Fruit fly (Drosophila melanogaster) whole organism, embryonic: Measurements from ENCODE around the gene CG10598.

Experiments used
- Antp ChIP-seq: fragments of 200-800 bp; sonication (Bioruptor generic); optimal IDR thresholded peaks from 3 replicates; lab custom pipeline; 2016; ENCODE audit warnings: missing biosample characterization, missing genetic modification characterization
- Atf3 ChIP-seq: fragments of 200-800 bp; sonication (Bioruptor generic); optimal IDR thresholded peaks from 3 replicates; lab custom pipeline; 2016; ENCODE audit warnings: missing biosample characterization, missing genetic modification characterization
- CG11695 ChIP-seq: fragments of 200-800 bp; sonication (Bioruptor generic); IDR thresholded peaks from 3 replicates; pipeline ENCODE4 v1.3.6; 2022; ENCODE audit warnings: missing biosample characterization, missing genetic modification characterization
- CG12942 ChIP-seq: fragments of 200-800 bp; sonication (Bioruptor generic); optimal IDR thresholded peaks from 3 replicates; lab custom pipeline; 2016; ENCODE audit warnings: missing biosample characterization, missing genetic modification characterization
- CG14014 ChIP-seq: fragments of 200-800 bp; sonication (Bioruptor generic); IDR thresholded peaks from 2 replicates; pipeline ENCODE4 v1.3.6; 2022; ENCODE audit warnings: missing biosample characterization, missing genetic modification characterization
- CG14710 ChIP-seq: fragments of 200-800 bp; sonication (Bioruptor generic); optimal IDR thresholded peaks from 3 replicates; lab custom pipeline; 2019; ENCODE audit warnings: missing biosample characterization, mild to moderate bottlenecking, missing genetic modification characterization, moderate library complexity
- CG17328 ChIP-seq: fragments of 200-800 bp; sonication (Bioruptor generic); IDR thresholded peaks from 2 replicates; pipeline ENCODE4 v1.3.6; 2022; ENCODE audit warnings: missing biosample characterization, missing genetic modification characterization
- CG17802 ChIP-seq: fragments of 200-800 bp; sonication (Bioruptor generic); optimal IDR thresholded peaks from 2 replicates; lab custom pipeline; 2018; ENCODE audit warnings: missing biosample characterization, mild to moderate bottlenecking, missing genetic modification characterization, moderate library complexity
- CG2199 ChIP-seq: fragments of 200-800 bp; sonication (Bioruptor generic); IDR thresholded peaks from 3 replicates; pipeline ENCODE4 v1.3.6; 2022; ENCODE audit warnings: missing biosample characterization, missing genetic modification characterization
- CG30403 ChIP-seq: fragments of 200-800 bp; sonication (Bioruptor generic); optimal IDR thresholded peaks from 3 replicates; lab custom pipeline; 2016; ENCODE audit warnings: missing biosample characterization, missing genetic modification characterization
- CG3847 ChIP-seq: fragments of 200-800 bp; sonication (Bioruptor generic); IDR thresholded peaks from 2 replicates; pipeline ENCODE4 v1.3.6; 2022; ENCODE audit warnings: missing biosample characterization, missing genetic modification characterization
- CG6813 ChIP-seq: fragments of 200-800 bp; sonication (Bioruptor generic); optimal IDR thresholded peaks from 2 replicates; lab custom pipeline; 2017; ENCODE audit warnings: missing biosample characterization, missing genetic modification characterization, mild to moderate bottlenecking, moderate library complexity, missing genetic modification reagents
- CG8765 ChIP-seq: fragments of 200-800 bp; sonication (Bioruptor generic); IDR thresholded peaks from 2 replicates; pipeline ENCODE4 v1.3.6; 2022; ENCODE audit warnings: missing biosample characterization, missing genetic modification characterization
- CG9215 ChIP-seq: fragments of 200-800 bp; sonication (Bioruptor generic); IDR thresholded peaks from 2 replicates; pipeline ENCODE4 v1.3.6; 2022; ENCODE audit warnings: missing biosample characterization, missing genetic modification characterization
- CG9437 ChIP-seq: fragments of 200-800 bp; sonication (Bioruptor generic); optimal IDR thresholded peaks from 2 replicates; lab custom pipeline; 2018; ENCODE audit warnings: missing biosample characterization, mild to moderate bottlenecking, missing genetic modification characterization
- CG9797 ChIP-seq: fragments of 200-800 bp; sonication (Bioruptor generic); optimal IDR thresholded peaks from 3 replicates; lab custom pipeline; 2018; ENCODE audit warnings: missing biosample characterization, mild to moderate bottlenecking, missing genetic modification characterization
- CTCF ChIP-seq: fragments of 200-800 bp; sonication (Bioruptor generic); optimal IDR thresholded peaks from 2 replicates; lab custom pipeline; 2017; ENCODE audit warnings: missing biosample characterization, mild to moderate bottlenecking, missing genetic modification characterization, moderate library complexity
- Elba2 ChIP-seq: fragments of 200-800 bp; sonication (Bioruptor generic); optimal IDR thresholded peaks from 3 replicates; lab custom pipeline; 2016; ENCODE audit warnings: missing biosample characterization, missing genetic modification characterization
- GATAe ChIP-seq: fragments of 200-800 bp; sonication (Bioruptor generic); conservative IDR thresholded peaks from 2 replicates; pipeline ENCODE4 v1.3.6; 2022; ENCODE audit warnings: missing biosample characterization, missing genetic modification characterization
- HHEX ChIP-seq: fragments of 200-800 bp; sonication (Bioruptor generic); optimal IDR thresholded peaks from 3 replicates; lab custom pipeline; 2017; ENCODE audit warnings: missing biosample characterization, mild to moderate bottlenecking, missing genetic modification characterization, missing genetic modification reagents
- Hsf ChIP-seq: fragments of 200-800 bp; sonication (Bioruptor generic); optimal IDR thresholded peaks from 3 replicates; lab custom pipeline; 2016; ENCODE audit warnings: missing biosample characterization, missing genetic modification characterization
- Lhr ChIP-seq: fragments of 200-800 bp; sonication (Bioruptor generic); optimal IDR thresholded peaks from 3 replicates; lab custom pipeline; 2017; ENCODE audit warnings: mild to moderate bottlenecking, missing biosample characterization, missing genetic modification reagents, missing genetic modification characterization
- Lpt ChIP-seq: fragments of >200 bp; optimal IDR thresholded peaks from 2 replicates; lab custom pipeline; 2018; ENCODE audit warnings: missing biosample characterization, missing genetic modification characterization
- Myb ChIP-seq: fragments of 200-800 bp; sonication (Bioruptor generic); optimal IDR thresholded peaks from 2 replicates; lab custom pipeline; 2016; ENCODE audit warnings: missing biosample characterization, missing genetic modification characterization
- NC2α ChIP-seq: fragments of 200-800 bp; sonication (Bioruptor generic); optimal IDR thresholded peaks from 2 replicates; lab custom pipeline; 2016; ENCODE audit warnings: missing biosample characterization, missing genetic modification characterization
- Opbp ChIP-seq: fragments of 200-800 bp; sonication (Bioruptor generic); IDR thresholded peaks from 3 replicates; pipeline ENCODE4 v1.3.6; 2022; ENCODE audit warnings: missing biosample characterization, missing genetic modification characterization; ENCODE audit not compliant: partially characterized antibody
- Pdp1 ChIP-seq, 2 experiments: fragments of 200-800 bp; sonication (Bioruptor generic); optimal IDR thresholded peaks; 3 replicates each; lab custom pipeline; 2016; ENCODE audit warnings: missing biosample characterization in 2 of 2, missing genetic modification characterization in 2 of 2, mild to moderate bottlenecking in 1 of 2, moderate library complexity in 1 of 2
- Sox100B ChIP-seq: fragments of 200-800 bp; sonication (Bioruptor generic); optimal IDR thresholded peaks from 3 replicates; lab custom pipeline; 2018; ENCODE audit warnings: missing biosample characterization, mild to moderate bottlenecking, missing genetic modification characterization
- Taf1 ChIP-seq: fragments of 200-800 bp; sonication (Bioruptor generic); IDR thresholded peaks from 2 replicates; pipeline ENCODE4 v1.3.6; 2022; ENCODE audit warnings: missing biosample characterization, missing genetic modification characterization
- Tbp ChIP-seq: fragments of >200 bp; optimal IDR thresholded peaks from 2 replicates; lab custom pipeline; 2018; ENCODE audit warnings: missing biosample characterization, missing genetic modification characterization
- Xbp1 ChIP-seq: fragments of 200-800 bp; sonication (Bioruptor generic); optimal IDR thresholded peaks from 3 replicates; lab custom pipeline; 2016; ENCODE audit warnings: missing biosample characterization, mild to moderate bottlenecking, missing genetic modification characterization
- al ChIP-seq: fragments of 200-800 bp; sonication (Bioruptor generic); IDR thresholded peaks from 2 replicates; pipeline ENCODE4 v1.3.6; 2022; ENCODE audit warnings: missing biosample characterization, missing genetic modification characterization
- amos ChIP-seq: fragments of 200-800 bp; sonication (Bioruptor generic); IDR thresholded peaks from 2 replicates; pipeline ENCODE4 v1.3.6; 2022; ENCODE audit warnings: missing biosample characterization, missing genetic modification characterization; ENCODE audit not compliant: partially characterized antibody
- chn ChIP-seq: fragments of 200-800 bp; sonication (Bioruptor generic); optimal IDR thresholded peaks from 2 replicates; lab custom pipeline; 2016; ENCODE audit warnings: missing biosample characterization, missing genetic modification characterization
- ems ChIP-seq: fragments of 200-800 bp; sonication (Bioruptor generic); optimal IDR thresholded peaks from 3 replicates; lab custom pipeline; 2016; ENCODE audit warnings: missing biosample characterization, missing genetic modification characterization
- fd64A ChIP-seq: fragments of 200-800 bp; sonication (Bioruptor generic); optimal IDR thresholded peaks from 3 replicates; lab custom pipeline; 2018; ENCODE audit warnings: missing biosample characterization, mild to moderate bottlenecking, missing genetic modification characterization
- fd96Cb ChIP-seq: fragments of 200-800 bp; sonication (Bioruptor generic); optimal IDR thresholded peaks from 2 replicates; lab custom pipeline; 2018; ENCODE audit warnings: missing biosample characterization, mild to moderate bottlenecking, missing genetic modification characterization, moderate library complexity
- hth ChIP-seq: fragments of >200 bp; optimal IDR thresholded peaks from 2 replicates; lab custom pipeline; 2017; ENCODE audit warnings: inconsistent platforms
- kni ChIP-seq: fragments of 200-800 bp; sonication (Bioruptor generic); optimal IDR thresholded peaks from 3 replicates; lab custom pipeline; 2017; ENCODE audit warnings: mild to moderate bottlenecking, missing biosample characterization, missing genetic modification reagents, missing genetic modification characterization
- maf-S ChIP-seq: fragments of 200-800 bp; sonication (Bioruptor generic); optimal IDR thresholded peaks from 2 replicates; lab custom pipeline; 2016; ENCODE audit warnings: missing biosample characterization, missing genetic modification characterization
- pnt ChIP-seq: fragments of 200-800 bp; sonication (Bioruptor generic); optimal IDR thresholded peaks from 3 replicates; lab custom pipeline; 2016; ENCODE audit warnings: missing biosample characterization, missing genetic modification characterization
- psq ChIP-seq: fragments of 200-800 bp; sonication (Bioruptor generic); optimal IDR thresholded peaks from 2 replicates; lab custom pipeline; 2017; ENCODE audit warnings: missing biosample characterization, missing genetic modification characterization
- sd ChIP-seq: fragments of 200-800 bp; sonication (Bioruptor generic); optimal IDR thresholded peaks from 3 replicates; lab custom pipeline; 2018; ENCODE audit warnings: missing biosample characterization, mild to moderate bottlenecking, missing genetic modification characterization, moderate library complexity
- sna ChIP-seq: fragments of 200-800 bp; sonication (Bioruptor generic); IDR thresholded peaks from 2 replicates; pipeline ENCODE4 v1.3.6; 2022; ENCODE audit warnings: missing biosample characterization, missing genetic modification characterization; ENCODE audit not compliant: partially characterized antibody
- tll ChIP-seq, 2 experiments: fragments of 200-800 bp in 1 of 2; fragments of >200 bp in 1 of 2; sonication (Bioruptor generic) in 1 of 2; optimal IDR thresholded peaks; 2 replicates each; lab custom pipeline; 2017 to 2019; ENCODE audit warnings: missing biosample characterization in 2 of 2, missing genetic modification characterization in 2 of 2, mild to moderate bottlenecking in 1 of 2, moderate library complexity in 1 of 2
- trem ChIP-seq: fragments of 200-800 bp; optimal IDR thresholded peaks from 3 replicates; lab custom pipeline; 2019; ENCODE audit warnings: missing biosample characterization, mild to moderate bottlenecking, missing genetic modification characterization, moderate library complexity
- twi ChIP-seq: fragments of 200-800 bp; optimal IDR thresholded peaks from 2 replicates; lab custom pipeline; 2019; ENCODE audit warnings: missing biosample characterization, mild to moderate bottlenecking, missing genetic modification characterization, moderate library complexity
- tx ChIP-seq: fragments of 200-800 bp; sonication (Bioruptor generic); optimal IDR thresholded peaks from 2 replicates; lab custom pipeline; 2016; ENCODE audit warnings: missing biosample characterization, missing genetic modification characterization
- unpg ChIP-seq: fragments of 200-800 bp; sonication (Bioruptor generic); optimal IDR thresholded peaks from 3 replicates; lab custom pipeline; 2018; ENCODE audit warnings: missing biosample characterization, mild to moderate bottlenecking, missing genetic modification characterization, moderate library complexity
- vvl ChIP-seq: fragments of 200-800 bp; sonication (Bioruptor generic); IDR thresholded peaks from 2 replicates; pipeline ENCODE4 v1.3.6; 2022; ENCODE audit warnings: missing biosample characterization, missing genetic modification characterization

CG10598 gene

DNA sequence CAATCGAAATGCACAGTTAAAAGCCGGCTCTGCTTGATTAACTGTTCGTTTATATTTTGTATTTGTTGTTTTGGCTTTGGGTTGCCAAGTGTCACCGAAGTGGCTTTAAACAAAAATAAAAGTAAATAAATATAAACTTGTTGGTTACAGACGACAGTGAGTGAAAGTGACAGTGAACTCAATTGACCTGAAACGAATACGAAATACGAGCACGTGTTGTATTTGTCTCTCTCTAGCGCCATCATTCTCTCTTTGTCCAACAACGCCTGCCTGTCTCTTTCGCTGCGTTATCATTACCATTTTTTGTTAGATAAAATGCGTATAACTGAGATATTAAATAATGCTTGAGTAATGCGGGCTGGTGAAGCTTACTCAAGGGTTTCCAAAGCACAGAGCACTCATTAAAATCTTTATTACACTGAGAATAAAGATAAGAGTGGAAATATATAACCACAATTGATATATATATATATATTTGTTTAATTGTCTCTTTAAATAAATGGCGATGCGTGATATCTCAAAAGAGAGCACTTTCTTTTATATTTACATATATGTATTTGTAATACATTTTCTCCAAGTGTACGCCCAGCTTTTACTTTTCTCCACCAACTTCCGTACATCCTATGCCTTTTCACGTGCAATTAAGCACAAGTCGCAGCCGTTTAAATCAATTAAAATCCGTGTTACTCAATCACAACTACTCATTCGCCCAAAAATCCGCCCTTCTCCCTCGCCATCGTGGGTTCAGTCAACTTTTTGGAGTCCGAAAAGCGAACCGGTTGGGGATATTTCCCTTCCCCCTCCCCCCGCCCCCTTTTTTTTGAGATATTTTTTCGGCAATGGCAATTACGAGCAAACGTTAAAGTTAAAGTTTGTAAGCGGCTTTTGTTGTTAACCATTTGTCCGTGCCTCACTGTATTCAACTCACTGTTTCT, 45.1 kb downstream of the CG10598 start (continued):
- TF ChIP-seq Myb (no peak), tx (GFP tag; lab: Kevin White, UChicago) (no peak), amos (GFP tag; lab: Robert Waterston, UW) (no peak), Xbp1 (GFP tag; lab: Kevin White, UChicago) (peak; percentile 18), CG9437 (GFP tag; lab: Kevin White, UChicago) (no peak), CG8765 (GFP tag; lab: Robert Waterston, UW) (no peak), pnt (GFP tag; lab: Kevin White, UChicago) (no peak), CG11695 (GFP tag; lab: Robert Waterston, UW) (peak; percentile 51; the same call in 1 of the 3 replicates), sd (no peak), CG6813 (no peak), GATAe (GFP tag; lab: Robert Waterston, UW) (no peak), Taf1 (GFP tag; lab: Robert Waterston, UW) (no peak), tll (GFP tag; optimal IDR thresholded peaks at IDR 0.05; lab: Kevin White, UChicago) (no peak), CG9797 (GFP tag; lab: Kevin White, UChicago) (no peak), CG14710 (peak; percentile 1), CG17802 (tag; lab: Kevin White, UChicago) (no peak), vvl (peak; percentile 63), fd96Cb (peak; percentile 35), Sox100B (peak; percentile 34), Pdp1 (GFP tag; optimal IDR thresholded peaks at IDR 0.05; lab: Kevin White, UChicago) (peak in 1 of 2 experiments; percentile 7), CG14014 (GFP tag; lab: Robert Waterston, UW) (no peak), hth (lab: Kevin White, UChicago) (no peak), CG3847 (no peak), HHEX (GFP tag; lab: Kevin White, UChicago) (no peak), CG2199 (GFP tag; lab: Robert Waterston, UW) (no peak), kni (GFP tag; lab: Kevin White, UChicago) (no peak), chn (GFP tag; lab: Kevin White, UChicago) (no peak), Elba2 (no peak), ems (GFP tag; lab: Kevin White, UChicago) (no peak), Antp (GFP tag; lab: Kevin White, UChicago) (no peak), Lhr (GFP tag; lab: Kevin White, UChicago) (no peak), trem (tag; lab: Kevin White, UChicago) (no peak), Hsf (GFP tag; lab: Kevin White, UChicago) (no peak), NC2α (GFP tag; lab: Kevin White, UChicago) (no peak), maf-S (no peak), Atf3 (GFP tag; lab: Kevin White, UChicago) (no peak), Opbp (GFP tag; lab: Robert Waterston, UW) (no peak), CG9215 (no peak), Lpt (no peak), CG17328 (peak; percentile 38; the same call in 1 of the 2 replicates), fd64A (GFP tag; lab: Kevin White, UChicago) (no peak), CG30403 (GFP tag; lab: Kevin White, UChicago) (no peak), CG12942 (GFP tag; lab: Kevin White, UChicago) (no peak), unpg (peak; percentile 19), psq (GFP tag; lab: Kevin White, UChicago) (no peak), al (GFP tag; lab: Robert Waterston, UW) (no peak), sna (no peak), Tbp (GFP tag; lab: Kevin White, UChicago) (no peak), twi (no peak), CTCF (no peak)
